Worm (Caenorhabditis elegans) whole organism, L4 larva: ENCODE data around the gene rpl-36.
A peak's percentile ranks its signal among the peaks of the same experiment; 100 is the strongest.

Experiments used
- D1046.2 ChIP-seq: fragments of 200-800 bp; sonication (Bioruptor generic); IDR thresholded peaks from 2 replicates; pipeline ENCODE4 v1.3.6; 2022; ENCODE audit warnings: missing genetic modification characterization, missing compliant biosample characterization
- F26F4.8 ChIP-seq: fragments of 200-800 bp; sonication (Bioruptor generic); conservative IDR thresholded peaks from 2 replicates; pipeline ENCODE4 v1.3.6; 2022; ENCODE audit warnings: missing genetic modification characterization, missing compliant biosample characterization
- F49E8.2 ChIP-seq: sonication (generic microtip); optimal IDR thresholded peaks from 2 replicates; lab custom pipeline; 2016; ENCODE audit warnings: missing compliant biosample characterization, mild to moderate bottlenecking, missing genetic modification characterization, borderline replicate concordance
- Y105C5A.15 ChIP-seq: fragments of 200-800 bp; sonication (Bioruptor generic); IDR thresholded peaks from 2 replicates; pipeline ENCODE4 v1.3.6; 2022; ENCODE audit warnings: missing genetic modification characterization, missing compliant biosample characterization
- Y5F2A.4 ChIP-seq: fragments of 200-800 bp; sonication (Bioruptor generic); optimal IDR thresholded peaks from 2 replicates; lab custom pipeline; 2018; ENCODE audit warnings: mild to moderate bottlenecking, missing genetic modification characterization, missing compliant biosample characterization
- aha-1 ChIP-seq: fragments of 150-350 bp; peaks from one replicate; lab custom pipeline; 2014; ENCODE audit warnings: missing biosample characterization, missing genetic modification characterization
- aly-2 ChIP-seq: sonication (generic microtip); optimal IDR thresholded peaks from 2 replicates; lab custom pipeline; 2018; ENCODE audit warnings: missing biosample characterization, missing genetic modification characterization
- ama-1 ChIP-seq: fragments of 150-350 bp; optimal IDR thresholded peaks from 2 replicates; lab custom pipeline; 2014; ENCODE audit warnings: inconsistent platforms, mixed read lengths
- arid-1 ChIP-seq: fragments of 200-800 bp; sonication (Bioruptor generic); conservative IDR thresholded peaks from 2 replicates; pipeline ENCODE4 v1.3.6; 2022; ENCODE audit warnings: missing genetic modification reagents, missing genetic modification characterization, missing compliant biosample characterization
- attf-4 ChIP-seq: sonication (generic microtip); optimal IDR thresholded peaks from 3 replicates; lab custom pipeline; 2017; ENCODE audit warnings: missing biosample characterization, missing genetic modification characterization
- ceh-20 ChIP-seq: fragments of 200-800 bp; sonication (Bioruptor generic); IDR thresholded peaks from 2 replicates; pipeline ENCODE4 v1.3.6; 2022; ENCODE audit warnings: missing genetic modification reagents, missing genetic modification characterization, missing compliant biosample characterization
- ceh-44 ChIP-seq: fragments of 200-800 bp; sonication (Bioruptor generic); IDR thresholded peaks from 2 replicates; pipeline ENCODE4 v1.3.6; 2022; ENCODE audit warnings: missing genetic modification reagents, missing genetic modification characterization, missing compliant biosample characterization
- ceh-62 ChIP-seq: sonication (generic microtip); optimal IDR thresholded peaks from 2 replicates; lab custom pipeline; 2017; ENCODE audit warnings: missing biosample characterization, missing genetic modification characterization
- ces-1 ChIP-seq: fragments of 150-350 bp; sonication (generic microtip); optimal IDR thresholded peaks from 4 replicates; lab custom pipeline; 2014; ENCODE audit warnings: missing biosample characterization, missing genetic modification reagents, missing genetic modification characterization
- cey-2 ChIP-seq: sonication (generic microtip); optimal IDR thresholded peaks from 3 replicates; lab custom pipeline; 2017; ENCODE audit warnings: missing genetic modification characterization, mild to moderate bottlenecking, missing compliant biosample characterization, antibody characterized with exemption, borderline replicate concordance; ENCODE audit not compliant: insufficient read depth
- ctbp-1 ChIP-seq: fragments of 200-800 bp; sonication (Bioruptor generic); IDR thresholded peaks from 2 replicates; pipeline ENCODE4 v1.3.6; 2022; ENCODE audit warnings: missing genetic modification reagents, missing genetic modification characterization, missing compliant biosample characterization
- daf-12 ChIP-seq: fragments of 150-350 bp; optimal IDR thresholded peaks from 2 replicates; lab custom pipeline; 2014; ENCODE audit warnings: missing biosample characterization, missing genetic modification reagents, missing genetic modification characterization
- daf-16 ChIP-seq, 3 experiments: sonication (generic microtip); optimal IDR thresholded peaks; 2 replicates each; lab custom pipeline; 2016 to 2017; ENCODE audit warnings: missing genetic modification characterization in 3 of 3, missing genetic modification reagents in 3 of 3, mild to moderate bottlenecking in 2 of 3, missing compliant biosample characterization in 2 of 3, missing biosample characterization in 1 of 3, moderate library complexity in 1 of 3
- dmd-6 ChIP-seq: fragments of 200-800 bp; sonication (Bioruptor generic); IDR thresholded peaks from 2 replicates; pipeline ENCODE4 v1.3.6; 2022; ENCODE audit warnings: missing genetic modification reagents, missing genetic modification characterization, missing compliant biosample characterization
- dve-1 ChIP-seq: sonication (generic microtip); optimal IDR thresholded peaks from 2 replicates; lab custom pipeline; 2017; ENCODE audit warnings: antibody characterized with exemption, mild to moderate bottlenecking, missing genetic modification characterization, missing compliant biosample characterization; ENCODE audit not compliant: insufficient read depth
- egl-43 ChIP-seq: fragments of 200-800 bp; sonication (Bioruptor generic); IDR thresholded peaks from 2 replicates; pipeline ENCODE4 v1.3.6; 2022; ENCODE audit warnings: missing genetic modification reagents, missing genetic modification characterization, missing compliant biosample characterization
- gei-8 ChIP-seq: fragments of 200-800 bp; sonication (Bioruptor generic); optimal IDR thresholded peaks from 2 replicates; lab custom pipeline; 2018; ENCODE audit warnings: mild to moderate bottlenecking, missing genetic modification characterization, missing compliant biosample characterization
- hif-1 ChIP-seq, 2 experiments: sonication (generic microtip); optimal IDR thresholded peaks; 2 replicates each; lab custom pipeline; 2016 to 2017; ENCODE audit warnings: missing compliant biosample characterization in 2 of 2, missing genetic modification characterization in 2 of 2, missing genetic modification reagents in 2 of 2, missing genotype in 2 of 2, mild to moderate bottlenecking in 1 of 2
- hlh-11 ChIP-seq: fragments of 200-800 bp; sonication (Bioruptor generic); optimal IDR thresholded peaks from 2 replicates; lab custom pipeline; 2018; ENCODE audit warnings: mild to moderate bottlenecking, missing genetic modification characterization, missing compliant biosample characterization
- hlh-30 ChIP-seq: sonication (generic microtip); optimal IDR thresholded peaks from 2 replicates; lab custom pipeline; 2017; ENCODE audit warnings: antibody characterized with exemption, mild to moderate bottlenecking, missing genetic modification characterization, missing compliant biosample characterization; ENCODE audit not compliant: insufficient read depth
- jun-1 ChIP-seq: fragments of 150-350 bp; optimal IDR thresholded peaks from 2 replicates; lab custom pipeline; 2014; ENCODE audit warnings: missing biosample characterization, missing genetic modification reagents, missing genetic modification characterization
- lim-7 ChIP-seq: fragments of 200-800 bp; sonication (Bioruptor generic); IDR thresholded peaks from 2 replicates; pipeline ENCODE4 v1.3.6; 2022; ENCODE audit warnings: missing genetic modification characterization, missing compliant biosample characterization
- lin-15B ChIP-seq: fragments of 150-350 bp; sonication (generic microtip); optimal IDR thresholded peaks from 3 replicates; lab custom pipeline; 2014; ENCODE audit warnings: missing biosample characterization, missing genetic modification characterization
- lsy-2 ChIP-seq, 2 experiments: fragments of 150-350 bp in 1 of 2; sonication (generic microtip) in 1 of 2; optimal IDR thresholded peaks; 2 replicates each; lab custom pipeline; 2014 to 2017; ENCODE audit warnings: missing biosample characterization in 2 of 2, missing genetic modification characterization in 2 of 2
- madf-5 ChIP-seq, 2 experiments: fragments of 200-800 bp; sonication (Bioruptor generic); IDR thresholded peaks; 2 replicates each; pipeline ENCODE4 v1.3.6; 2022; ENCODE audit warnings: missing compliant biosample characterization in 2 of 2, missing genetic modification characterization in 2 of 2
- mep-1 ChIP-seq: fragments of 150-350 bp; sonication (generic microtip); optimal IDR thresholded peaks from 3 replicates; lab custom pipeline; 2014; ENCODE audit warnings: missing biosample characterization, missing genetic modification characterization
- nhr-11 ChIP-seq: fragments of 150-350 bp; optimal IDR thresholded peaks from 2 replicates; lab custom pipeline; 2014; ENCODE audit warnings: missing biosample characterization, missing genetic modification characterization
- nhr-28 ChIP-seq: fragments of 150-350 bp; optimal IDR thresholded peaks from 2 replicates; lab custom pipeline; 2014; ENCODE audit warnings: missing biosample characterization, missing genetic modification characterization
- nhr-48 ChIP-seq: sonication (generic microtip); optimal IDR thresholded peaks from 2 replicates; lab custom pipeline; 2016; ENCODE audit warnings: mild to moderate bottlenecking, missing genetic modification characterization, missing compliant biosample characterization
- nhr-77 ChIP-seq: fragments of 150-350 bp; optimal IDR thresholded peaks from 2 replicates; lab custom pipeline; 2014; ENCODE audit warnings: missing biosample characterization, missing genetic modification characterization
- php-3 ChIP-seq: fragments of 200-800 bp; sonication (Bioruptor generic); IDR thresholded peaks from 2 replicates; pipeline ENCODE4 v1.3.6; 2022; ENCODE audit warnings: missing genetic modification reagents, missing genetic modification characterization, missing compliant biosample characterization
- pqm-1 ChIP-seq: sonication (generic microtip); optimal IDR thresholded peaks from 2 replicates; lab custom pipeline; 2017; ENCODE audit warnings: missing biosample characterization, missing genetic modification characterization
- sdz-12 ChIP-seq: fragments of 200-800 bp; sonication (Bioruptor generic); optimal IDR thresholded peaks from 2 replicates; lab custom pipeline; 2018; ENCODE audit warnings: mild to moderate bottlenecking, missing genetic modification characterization, missing compliant biosample characterization
- skn-1 ChIP-seq: fragments of 150-350 bp; optimal IDR thresholded peaks from 2 replicates; lab custom pipeline; 2014; ENCODE audit warnings: missing biosample characterization, missing genetic modification characterization
- snpc-1.2 ChIP-seq: fragments of 200-800 bp; sonication (Bioruptor generic); IDR thresholded peaks from 2 replicates; pipeline ENCODE4 v1.3.6; 2022; ENCODE audit warnings: missing genetic modification reagents, missing genetic modification characterization, missing compliant biosample characterization
- tag-97 ChIP-seq: fragments of 200-800 bp; sonication (Bioruptor generic); IDR thresholded peaks from 2 replicates; pipeline ENCODE4 v1.3.6; 2022; ENCODE audit warnings: missing genetic modification characterization, missing compliant biosample characterization
- unc-130 ChIP-seq: sonication (generic microtip); optimal IDR thresholded peaks from 2 replicates; lab custom pipeline; 2016; ENCODE audit warnings: missing genetic modification reagents, missing genetic modification characterization, missing compliant biosample characterization
- unc-62 ChIP-seq, 3 experiments: fragments of 150-350 bp in 1 of 3; sonication (generic microtip); optimal IDR thresholded peaks in 2 of 3; peaks in 1 of 3; 1 replicate in 1 of 3; 2 replicates in 2 of 3; lab custom pipeline; 2014 to 2017; ENCODE audit warnings: missing biosample characterization in 3 of 3, missing genetic modification characterization in 3 of 3, missing genetic modification reagents in 3 of 3, missing genotype in 1 of 3
- vab-7 ChIP-seq: fragments of 200-800 bp; sonication (Bioruptor generic); IDR thresholded peaks from 2 replicates; pipeline ENCODE4 v1.3.6; 2022; ENCODE audit warnings: missing genetic modification reagents, missing genetic modification characterization, missing compliant biosample characterization
- zag-1 ChIP-seq: fragments of 150-350 bp; optimal IDR thresholded peaks from 2 replicates; lab custom pipeline; 2014; ENCODE audit warnings: missing biosample characterization, missing genetic modification characterization
- zip-11 ChIP-seq: fragments of 200-800 bp; sonication (Bioruptor generic); IDR thresholded peaks from 2 replicates; pipeline ENCODE4 v1.3.6; 2022; ENCODE audit warnings: missing genetic modification characterization, missing compliant biosample characterization
- ztf-7 ChIP-seq: fragments of 150-350 bp; optimal IDR thresholded peaks from 2 replicates; lab custom pipeline; 2014; ENCODE audit warnings: missing biosample characterization, missing genetic modification characterization

rpl-36 gene

DNA sequence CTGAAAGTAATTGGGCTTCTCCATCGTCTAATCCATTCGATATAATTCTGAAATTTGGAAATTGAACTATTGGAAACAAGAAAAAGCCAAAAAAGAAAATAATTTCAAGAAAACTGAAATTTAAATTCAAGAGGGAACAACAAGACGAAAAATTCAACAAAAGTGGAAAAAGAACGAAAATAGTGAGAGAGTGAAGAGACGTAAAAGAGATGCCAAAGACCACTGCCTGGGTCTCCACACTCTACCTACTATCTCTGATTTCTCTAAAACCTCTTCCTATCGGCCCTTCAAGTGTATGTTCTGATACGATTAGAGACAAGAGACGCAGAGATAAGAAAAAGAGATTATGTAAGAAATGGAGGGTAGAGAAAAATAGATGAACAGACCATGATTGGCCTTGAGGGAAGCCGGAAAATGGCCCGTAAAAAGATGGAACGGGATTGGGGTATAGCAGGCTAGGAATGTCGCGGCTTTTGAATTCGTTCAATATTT lies 26.3 kb upstream of the rpl-36 start, which contains the start of gene ogt-1 (continued):
- TF ChIP-seq lsy-2 (tag; optimal IDR thresholded peaks at IDR 0.05; lab: Kevin White, UChicago) (peak; percentile 75 to 92), aha-1 (tag; lab: Kevin White, UChicago) (peak; percentile 72), nhr-48 (peak; percentile 75), madf-5 (GFP tag; IDR thresholded peaks at IDR 0.05; lab: Robert Waterston, UW) (no peak), zag-1 (no peak), attf-4 (no peak), hif-1 (tag; optimal IDR thresholded peaks at IDR 0.05; lab: Kevin White, UChicago) (peak in 1 of 2 experiments; percentile 65), D1046.2 (GFP tag; lab: Robert Waterston, UW) (no peak), dve-1 (tag; lab: Kevin White, UChicago) (peak; percentile 89), F26F4.8 (no peak), ama-1 (lab: Kevin White, UChicago) (no peak)

DNA sequence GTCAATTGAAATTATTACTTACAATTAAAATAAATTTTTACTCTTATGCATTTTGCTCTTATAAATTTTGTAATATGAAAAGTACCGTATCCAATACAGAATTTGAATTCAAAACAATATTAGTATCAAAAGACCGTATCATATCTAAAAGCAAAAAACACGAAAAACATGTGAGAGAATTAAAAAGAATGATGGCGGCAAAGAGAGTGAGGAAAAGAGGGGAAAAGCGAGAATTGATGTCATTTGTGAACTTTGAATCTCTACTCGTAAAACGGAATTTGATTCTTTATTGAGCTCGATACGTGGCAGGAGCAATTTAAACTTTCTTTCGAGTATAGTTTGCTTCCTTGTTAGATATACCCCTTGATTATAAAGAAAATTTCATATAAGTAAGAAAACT lies 25.5 kb upstream of the rpl-36 start:
- TF ChIP-seq egl-43 (no peak), nhr-48 (no peak), ctbp-1 (no peak), pqm-1 (tag; lab: Kevin White, UChicago) (no peak), F49E8.2 (tag; lab: Kevin White, UChicago) (no peak), hlh-11 (tag; lab: Kevin White, UChicago) (peak; percentile 48), ceh-20 (GFP tag; lab: Robert Waterston, UW) (no peak), daf-16 (GFP tag; optimal IDR thresholded peaks at IDR 0.05; lab: Kevin White, UChicago) (no peak), daf-16 (tag; optimal IDR thresholded peaks at IDR 0.05; lab: Kevin White, UChicago) (peak; percentile 38), sdz-12 (GFP tag; lab: Kevin White, UChicago) (no peak), arid-1 (GFP tag; lab: Robert Waterston, UW) (no peak), lin-15B (no peak), vab-7 (no peak), snpc-1.2 (GFP tag; lab: Robert Waterston, UW) (no peak), unc-62 (GFP tag; optimal IDR thresholded peaks at IDR 0.05 in 1 of 2; lab: Kevin White, UChicago) (no peak), unc-62 (tag; optimal IDR thresholded peaks at IDR 0.05; lab: Kevin White, UChicago) (no peak), jun-1 (tag; lab: Kevin White, UChicago) (no peak), nhr-77 (tag; lab: Kevin White, UChicago) (peak; percentile 25), ztf-7 (tag; lab: Kevin White, UChicago) (no peak), dmd-6 (GFP tag; lab: Robert Waterston, UW) (peak; percentile 38), tag-97 (no peak), aly-2 (no peak), skn-1 (tag; lab: Kevin White, UChicago) (no peak), Y5F2A.4 (GFP tag; lab: Kevin White, UChicago) (no peak), ceh-62 (tag; lab: Kevin White, UChicago) (no peak), ceh-44 (GFP tag; lab: Robert Waterston, UW) (no peak), Y105C5A.15 (no peak), php-3 (peak; percentile 52; the same call in 1 of the 2 replicates), hlh-30 (peak; percentile 46), zag-1 (no peak), gei-8 (GFP tag; lab: Kevin White, UChicago) (no peak), zip-11 (GFP tag; lab: Robert Waterston, UW) (no peak), daf-12 (tag; lab: Kevin White, UChicago) (no peak), mep-1 (tag; lab: Kevin White, UChicago) (peak; percentile 9), ces-1 (GFP tag; lab: Kevin White, UChicago) (no peak), dve-1 (tag; lab: Kevin White, UChicago) (peak; percentile 71), lsy-2 (tag; optimal IDR thresholded peaks at IDR 0.05; lab: Kevin White, UChicago) (peak in 1 of 2 experiments; percentile 15), nhr-28 (peak; percentile 49), nhr-11 (no peak), unc-130 (GFP tag; lab: Kevin White, UChicago) (no peak), aha-1 (tag; lab: Kevin White, UChicago) (no peak), cey-2 (tag; lab: Kevin White, UChicago) (no peak), lim-7 (no peak)
